Fruit fly (Drosophila melanogaster) whole organism, embryonic: ENCODE results near the gene CG31542.

Experiments
- Abd-B ChIP-seq: fragments of 200-800 bp; sonication (Bioruptor generic); optimal IDR thresholded peaks from 2 replicates; lab custom pipeline; 2018; ENCODE audit warnings: missing biosample characterization, mild to moderate bottlenecking, missing genetic modification characterization, moderate library complexity
- Atf-2 ChIP-seq: fragments of 200-800 bp; sonication (Bioruptor generic); optimal IDR thresholded peaks from 2 replicates; lab custom pipeline; 2016; ENCODE audit warnings: missing biosample characterization, missing genetic modification characterization
- BEAF-32 ChIP-seq: fragments of 200-800 bp; sonication (Bioruptor generic); optimal IDR thresholded peaks from 3 replicates; lab custom pipeline; 2017; ENCODE audit warnings: missing biosample characterization, missing genetic modification characterization, mild to moderate bottlenecking, moderate library complexity, missing genetic modification reagents
- CG10321 ChIP-seq: fragments of 200-800 bp; sonication (Bioruptor generic); IDR thresholded peaks from 2 replicates; pipeline ENCODE4 v1.3.6; 2022; ENCODE audit warnings: missing biosample characterization, missing genetic modification characterization
- CG10543 ChIP-seq: fragments of 200-800 bp; sonication (Bioruptor generic); optimal IDR thresholded peaks from 3 replicates; lab custom pipeline; 2017; ENCODE audit warnings: missing biosample characterization, mild to moderate bottlenecking, missing genetic modification characterization, moderate library complexity
- CG11093 ChIP-seq: fragments of 200-800 bp; sonication (Bioruptor generic); IDR thresholded peaks from 3 replicates; pipeline ENCODE4 v1.3.6; 2022; ENCODE audit warnings: missing biosample characterization, missing genetic modification characterization
- CG13287 ChIP-seq: fragments of 200-800 bp; sonication (Bioruptor generic); IDR thresholded peaks from 2 replicates; pipeline ENCODE4 v1.3.6; 2022; ENCODE audit warnings: missing biosample characterization, missing genetic modification characterization; ENCODE audit not compliant: partially characterized antibody
- CG13424 ChIP-seq: fragments of 200-800 bp; sonication (Bioruptor generic); optimal IDR thresholded peaks from 2 replicates; lab custom pipeline; 2019; ENCODE audit warnings: missing biosample characterization, mild to moderate bottlenecking, missing genetic modification characterization, moderate library complexity
- CG17361 ChIP-seq: fragments of 200-800 bp; sonication (Bioruptor generic); IDR thresholded peaks from 3 replicates; pipeline ENCODE4 v1.3.6; 2022; ENCODE audit warnings: missing biosample characterization, missing genetic modification characterization
- CG17385 ChIP-seq: fragments of 200-800 bp; sonication (Bioruptor generic); optimal IDR thresholded peaks from 3 replicates; lab custom pipeline; 2018; ENCODE audit warnings: missing biosample characterization, mild to moderate bottlenecking, missing genetic modification characterization
- CG2120 ChIP-seq: fragments of 200-800 bp; sonication (Bioruptor generic); optimal IDR thresholded peaks from 3 replicates; lab custom pipeline; 2016; ENCODE audit warnings: missing biosample characterization, missing genetic modification characterization
- CG30403 ChIP-seq: fragments of 200-800 bp; sonication (Bioruptor generic); optimal IDR thresholded peaks from 3 replicates; lab custom pipeline; 2016; ENCODE audit warnings: missing biosample characterization, missing genetic modification characterization
- CG3065 ChIP-seq: fragments of 200-800 bp; sonication (Bioruptor generic); optimal IDR thresholded peaks from 2 replicates; lab custom pipeline; 2016; ENCODE audit warnings: missing biosample characterization, missing genetic modification characterization
- CG4820 ChIP-seq: fragments of 200-800 bp; sonication (Bioruptor generic); optimal IDR thresholded peaks from 3 replicates; lab custom pipeline; 2016; ENCODE audit warnings: missing biosample characterization, missing genetic modification characterization
- CG5953 ChIP-seq: fragments of 200-800 bp; sonication (Bioruptor generic); IDR thresholded peaks from 2 replicates; pipeline ENCODE4 v1.3.6; 2022; ENCODE audit warnings: missing biosample characterization, missing genetic modification characterization
- CG6813 ChIP-seq: fragments of 200-800 bp; sonication (Bioruptor generic); optimal IDR thresholded peaks from 2 replicates; lab custom pipeline; 2017; ENCODE audit warnings: missing biosample characterization, missing genetic modification characterization, mild to moderate bottlenecking, moderate library complexity, missing genetic modification reagents
- CG7556 ChIP-seq: fragments of 200-800 bp; sonication (Bioruptor generic); optimal IDR thresholded peaks from 2 replicates; lab custom pipeline; 2017; ENCODE audit warnings: missing biosample characterization, mild to moderate bottlenecking, missing genetic modification characterization
- CG8924 ChIP-seq: fragments of 200-800 bp; optimal IDR thresholded peaks from 3 replicates; lab custom pipeline; 2019; ENCODE audit warnings: missing biosample characterization, mild to moderate bottlenecking, missing genetic modification characterization, moderate library complexity
- CG9215 ChIP-seq: fragments of 200-800 bp; sonication (Bioruptor generic); IDR thresholded peaks from 2 replicates; pipeline ENCODE4 v1.3.6; 2022; ENCODE audit warnings: missing biosample characterization, missing genetic modification characterization
- D19B ChIP-seq: fragments of 200-800 bp; sonication (Bioruptor generic); optimal IDR thresholded peaks from 2 replicates; lab custom pipeline; 2017; ENCODE audit warnings: missing biosample characterization, mild to moderate bottlenecking, missing genetic modification characterization
- Dfd ChIP-seq, 2 experiments: fragments of >200 bp; optimal IDR thresholded peaks; 2 replicates each; lab custom pipeline; 2017; ENCODE audit warnings: missing biosample characterization in 2 of 2, missing genetic modification characterization in 2 of 2
- Drgx ChIP-seq: fragments of 200-800 bp; sonication (Bioruptor generic); IDR thresholded peaks from 2 replicates; pipeline ENCODE4 v1.3.6; 2022; ENCODE audit warnings: missing biosample characterization, missing genetic modification characterization
- Elba2 ChIP-seq: fragments of 200-800 bp; sonication (Bioruptor generic); optimal IDR thresholded peaks from 3 replicates; lab custom pipeline; 2016; ENCODE audit warnings: missing biosample characterization, missing genetic modification characterization
- Fer2 ChIP-seq: fragments of 200-800 bp; sonication (Bioruptor generic); optimal IDR thresholded peaks from 2 replicates; lab custom pipeline; 2018; ENCODE audit warnings: missing biosample characterization, mild to moderate bottlenecking, missing genetic modification characterization, moderate library complexity
- HLHmδ ChIP-seq: fragments of 200-800 bp; sonication (Bioruptor generic); optimal IDR thresholded peaks from 2 replicates; lab custom pipeline; 2018; ENCODE audit warnings: missing biosample characterization, mild to moderate bottlenecking, missing genetic modification characterization, moderate library complexity
- Kr ChIP-seq: fragments of 200-800 bp; sonication (Bioruptor generic); optimal IDR thresholded peaks from 2 replicates; lab custom pipeline; 2017; ENCODE audit warnings: missing biosample characterization, mild to moderate bottlenecking, missing genetic modification characterization
- MTF-1 ChIP-seq: fragments of 200-800 bp; sonication (Bioruptor generic); optimal IDR thresholded peaks from 2 replicates; lab custom pipeline; 2018; ENCODE audit warnings: missing biosample characterization, mild to moderate bottlenecking, missing genetic modification characterization, borderline replicate concordance
- NC2α ChIP-seq: fragments of 200-800 bp; sonication (Bioruptor generic); optimal IDR thresholded peaks from 2 replicates; lab custom pipeline; 2016; ENCODE audit warnings: missing biosample characterization, missing genetic modification characterization
- NfI ChIP-seq: fragments of 200-800 bp; sonication (Bioruptor generic); optimal IDR thresholded peaks from 3 replicates; lab custom pipeline; 2018; ENCODE audit warnings: missing biosample characterization, mild to moderate bottlenecking, missing genetic modification characterization, moderate library complexity
- Oaz ChIP-seq: fragments of 200-800 bp; sonication (Bioruptor generic); IDR thresholded peaks from 2 replicates; pipeline ENCODE4 v1.3.6; 2022; ENCODE audit warnings: missing biosample characterization, missing genetic modification characterization
- Stat92E ChIP-seq, 3 experiments: fragments of >200 bp in 2 of 3; fragments of 200-800 bp in 1 of 3; sonication (Bioruptor generic) in 1 of 3; optimal IDR thresholded peaks; 2 replicates each; lab custom pipeline; 2017 to 2019; ENCODE audit warnings: missing biosample characterization in 3 of 3, missing genetic modification characterization in 3 of 3, mild to moderate bottlenecking in 1 of 3, moderate library complexity in 1 of 3
- TFAM ChIP-seq: fragments of 200-800 bp; sonication (Bioruptor generic); optimal IDR thresholded peaks from 2 replicates; lab custom pipeline; 2017; ENCODE audit warnings: missing biosample characterization, missing genetic modification characterization, inconsistent platforms
- Xbp1 ChIP-seq: fragments of 200-800 bp; sonication (Bioruptor generic); optimal IDR thresholded peaks from 3 replicates; lab custom pipeline; 2016; ENCODE audit warnings: missing biosample characterization, mild to moderate bottlenecking, missing genetic modification characterization
- dpn ChIP-seq, 2 experiments: fragments of 200-800 bp; sonication (Bioruptor generic); optimal IDR thresholded peaks; 3 replicates each; lab custom pipeline; 2016; ENCODE audit warnings: missing biosample characterization in 2 of 2, missing genetic modification characterization in 2 of 2
- ftz-f1 ChIP-seq: fragments of 200-800 bp; sonication (Bioruptor generic); optimal IDR thresholded peaks from 2 replicates; lab custom pipeline; 2016; ENCODE audit warnings: missing biosample characterization, missing genetic modification characterization
- gfzf ChIP-seq: fragments of 200-800 bp; sonication (Bioruptor generic); optimal IDR thresholded peaks from 2 replicates; lab custom pipeline; 2016; ENCODE audit warnings: missing biosample characterization, mild to moderate bottlenecking, missing genetic modification characterization, moderate library complexity
- knrl ChIP-seq: fragments of 200-800 bp; sonication (Bioruptor generic); IDR thresholded peaks from 3 replicates; pipeline ENCODE4 v1.3.6; 2022; ENCODE audit warnings: missing biosample characterization, missing genetic modification characterization; ENCODE audit not compliant: partially characterized antibody
- otp ChIP-seq: fragments of 200-800 bp; sonication (Bioruptor generic); IDR thresholded peaks from 3 replicates; pipeline ENCODE4, ENCODE4 v1.3.6; 2022; ENCODE audit warnings: missing biosample characterization, missing genetic modification characterization
- peb ChIP-seq: fragments of 200-800 bp; sonication (Bioruptor generic); IDR thresholded peaks from 2 replicates; pipeline ENCODE4 v1.3.6; 2022; ENCODE audit warnings: missing biosample characterization, missing genetic modification characterization
- pho ChIP-seq: fragments of 200-800 bp; sonication (Bioruptor generic); optimal IDR thresholded peaks from 2 replicates; lab custom pipeline; 2016; ENCODE audit warnings: missing biosample characterization, missing genetic modification characterization
- psq ChIP-seq: fragments of 200-800 bp; sonication (Bioruptor generic); optimal IDR thresholded peaks from 2 replicates; lab custom pipeline; 2017; ENCODE audit warnings: missing biosample characterization, missing genetic modification characterization
- pum ChIP-seq: fragments of 200-800 bp; sonication (Bioruptor generic); optimal IDR thresholded peaks from 2 replicates; lab custom pipeline; 2016; ENCODE audit warnings: missing biosample characterization, missing genetic modification characterization
- salm ChIP-seq: fragments of 200-800 bp; sonication (Bioruptor generic); optimal IDR thresholded peaks from 2 replicates; lab custom pipeline; 2018; ENCODE audit warnings: missing biosample characterization, mild to moderate bottlenecking, missing genetic modification characterization
- sens ChIP-seq: fragments of 200-800 bp; sonication (Bioruptor generic); peaks from one replicate; lab custom pipeline; 2016; ENCODE audit warnings: missing biosample characterization, missing genetic modification characterization
- sens-2 ChIP-seq: fragments of 200-800 bp; sonication (Bioruptor generic); IDR thresholded peaks from 2 replicates; pipeline ENCODE4 v1.3.6; 2022; ENCODE audit warnings: missing biosample characterization, missing genetic modification characterization
- slp2 ChIP-seq: fragments of 200-800 bp; sonication (Bioruptor generic); optimal IDR thresholded peaks from 2 replicates; lab custom pipeline; 2016; ENCODE audit warnings: missing biosample characterization, missing genetic modification characterization
- stwl ChIP-seq: fragments of 200-800 bp; sonication (Bioruptor generic); optimal IDR thresholded peaks from 3 replicates; lab custom pipeline; 2018; ENCODE audit warnings: missing biosample characterization, mild to moderate bottlenecking, missing genetic modification characterization, moderate library complexity
- trem ChIP-seq: fragments of 200-800 bp; optimal IDR thresholded peaks from 3 replicates; lab custom pipeline; 2019; ENCODE audit warnings: missing biosample characterization, mild to moderate bottlenecking, missing genetic modification characterization, moderate library complexity
- vfl ChIP-seq: fragments of 200-800 bp; sonication (Bioruptor generic); optimal IDR thresholded peaks from 2 replicates; lab custom pipeline; 2016; ENCODE audit warnings: missing biosample characterization, missing genetic modification characterization
- zen ChIP-seq: fragments of 200-800 bp; sonication (Bioruptor generic); optimal IDR thresholded peaks from 3 replicates; lab custom pipeline; 2018; ENCODE audit warnings: missing biosample characterization, mild to moderate bottlenecking, missing genetic modification characterization, moderate library complexity

Gene CG31542

dm6 chr3R:5393742-5394391 lies 24.5 kb downstream of the CG31542 start, which contains the start of gene CG1172 (continued):
- TF ChIP-seq TFAM (GFP tag; lab: Kevin White, UChicago) (no peak), Drgx (GFP tag; lab: Robert Waterston, UW) (no peak), Kr (GFP tag; lab: Kevin White, UChicago) (no peak), zen (tag; lab: Kevin White, UChicago) (peak; percentile 44), CG13287 (GFP tag; lab: Robert Waterston, UW) (peak; percentile 88), sens (GFP tag; lab: Kevin White, UChicago) (peak; percentile 28), CG9215 (GFP tag; lab: Robert Waterston, UW) (no peak), slp2 (GFP tag; lab: Kevin White, UChicago) (no peak), NfI (GFP tag; lab: Kevin White, UChicago) (peak; percentile 17), salm (tag; lab: Kevin White, UChicago) (no peak), ftz-f1 (GFP tag; lab: Kevin White, UChicago) (peak; percentile 47), Elba2 (GFP tag; lab: Kevin White, UChicago) (no peak), CG2120 (GFP tag; lab: Kevin White, UChicago) (no peak), MTF-1 (GFP tag; lab: Kevin White, UChicago) (no peak), CG4820 (GFP tag; lab: Kevin White, UChicago) (no peak), CG10543 (GFP tag; lab: Kevin White, UChicago) (no peak), trem (tag; lab: Kevin White, UChicago) (peak; percentile 83), D19B (GFP tag; lab: Kevin White, UChicago) (no peak), CG11093 (GFP tag; lab: Robert Waterston, UW) (no peak), gfzf (peak; percentile 95), CG13424 (tag; lab: Kevin White, UChicago) (no peak), Stat92E (GFP tag; optimal IDR thresholded peaks at IDR 0.05; lab: Kevin White, UChicago) (peak in 1 of 3 experiments; percentile 43), peb (GFP tag; lab: Robert Waterston, UW) (no peak), Abd-B (GFP tag; lab: Kevin White, UChicago) (peak; percentile 40), stwl (tag; lab: Kevin White, UChicago) (peak; percentile 96), CG3065 (no peak), NC2α (GFP tag; lab: Kevin White, UChicago) (no peak), CG17385 (GFP tag; lab: Kevin White, UChicago) (no peak), HLHmδ (no peak), dpn (GFP tag; optimal IDR thresholded peaks at IDR 0.05; lab: Kevin White, UChicago) (peak in 1 of 2 experiments; percentile 3), CG8924 (tag; lab: Kevin White, UChicago) (no peak), Atf-2 (no peak), CG17361 (GFP tag; lab: Robert Waterston, UW) (no peak), otp (no peak), CG5953 (no peak), CG7556 (GFP tag; lab: Kevin White, UChicago) (no peak), sens-2 (GFP tag; lab: Robert Waterston, UW) (no peak), pum (GFP tag; lab: Kevin White, UChicago) (no peak), Dfd (GFP tag; optimal IDR thresholded peaks at IDR 0.05; lab: Kevin White, UChicago) (no peak), CG6813 (GFP tag; lab: Kevin White, UChicago) (no peak), Xbp1 (GFP tag; lab: Kevin White, UChicago) (no peak), CG10321 (no peak), BEAF-32 (GFP tag; lab: Kevin White, UChicago) (peak; percentile 81), CG30403 (GFP tag; lab: Kevin White, UChicago) (no peak), psq (GFP tag; lab: Kevin White, UChicago) (no peak), vfl (GFP tag; lab: Kevin White, UChicago) (no peak), Oaz (GFP tag; lab: Robert Waterston, UW) (no peak), knrl (GFP tag; lab: Robert Waterston, UW) (peak; percentile 71), Fer2 (no peak), pho (no peak)
